Worm (Caenorhabditis elegans) whole organism, L4 larva: Measurements from ENCODE around the gene ttr-30.

Source experiments
- D1046.2 ChIP-seq: fragments of 200-800 bp; sonication (Bioruptor generic); IDR thresholded peaks from 2 replicates; pipeline ENCODE4 v1.3.6; 2022; ENCODE audit warnings: missing genetic modification characterization, missing compliant biosample characterization
- F37D6.2 ChIP-seq: sonication (generic microtip); optimal IDR thresholded peaks from 2 replicates; lab custom pipeline; 2016; ENCODE audit warnings: mild to moderate bottlenecking, missing genetic modification characterization, missing compliant biosample characterization
- F44E2.7 ChIP-seq: fragments of 200-800 bp; sonication (Bioruptor generic); IDR thresholded peaks from 2 replicates; pipeline ENCODE4 v2.1.2; 2022; ENCODE audit warnings: missing genetic modification characterization, missing compliant biosample characterization
- F49E8.2 ChIP-seq: sonication (generic microtip); optimal IDR thresholded peaks from 2 replicates; lab custom pipeline; 2016; ENCODE audit warnings: missing compliant biosample characterization, mild to moderate bottlenecking, missing genetic modification characterization, borderline replicate concordance
- T20F7.1 ChIP-seq: fragments of 200-800 bp; sonication (Bioruptor generic); optimal IDR thresholded peaks from 2 replicates; lab custom pipeline; 2018; ENCODE audit warnings: mild to moderate bottlenecking, missing genetic modification characterization, missing compliant biosample characterization
- T26A8.4 ChIP-seq: fragments of 200-800 bp; sonication (Bioruptor generic); IDR thresholded peaks from 2 replicates; pipeline ENCODE4 v1.3.6; 2022; ENCODE audit warnings: missing genetic modification characterization, missing compliant biosample characterization
- Y105C5A.15 ChIP-seq: fragments of 200-800 bp; sonication (Bioruptor generic); IDR thresholded peaks from 2 replicates; pipeline ENCODE4 v1.3.6; 2022; ENCODE audit warnings: missing genetic modification characterization, missing compliant biosample characterization
- Y5F2A.4 ChIP-seq: fragments of 200-800 bp; sonication (Bioruptor generic); optimal IDR thresholded peaks from 2 replicates; lab custom pipeline; 2018; ENCODE audit warnings: mild to moderate bottlenecking, missing genetic modification characterization, missing compliant biosample characterization
- ZK337.2 ChIP-seq: fragments of 200-800 bp; sonication (Bioruptor generic); IDR thresholded peaks from 2 replicates; pipeline ENCODE4 v1.3.6; 2022; ENCODE audit warnings: missing genetic modification reagents, missing genetic modification characterization, missing compliant biosample characterization
- aly-2 ChIP-seq: sonication (generic microtip); optimal IDR thresholded peaks from 2 replicates; lab custom pipeline; 2018; ENCODE audit warnings: missing biosample characterization, missing genetic modification characterization
- ama-1 ChIP-seq: fragments of 150-350 bp; optimal IDR thresholded peaks from 2 replicates; lab custom pipeline; 2014; ENCODE audit warnings: inconsistent platforms, mixed read lengths
- attf-4 ChIP-seq: sonication (generic microtip); optimal IDR thresholded peaks from 3 replicates; lab custom pipeline; 2017; ENCODE audit warnings: missing biosample characterization, missing genetic modification characterization
- ceh-20 ChIP-seq: fragments of 200-800 bp; sonication (Bioruptor generic); IDR thresholded peaks from 2 replicates; pipeline ENCODE4 v1.3.6; 2022; ENCODE audit warnings: missing genetic modification reagents, missing genetic modification characterization, missing compliant biosample characterization
- ceh-28 ChIP-seq: fragments of 150-350 bp; optimal IDR thresholded peaks from 2 replicates; lab custom pipeline; 2014; ENCODE audit warnings: missing biosample characterization, missing genetic modification reagents, missing genetic modification characterization
- ceh-62 ChIP-seq: sonication (generic microtip); optimal IDR thresholded peaks from 2 replicates; lab custom pipeline; 2017; ENCODE audit warnings: missing biosample characterization, missing genetic modification characterization
- daf-8 ChIP-seq: fragments of 200-800 bp; sonication (Bioruptor generic); IDR thresholded peaks from 2 replicates; pipeline ENCODE4 v1.3.6; 2022; ENCODE audit warnings: missing genetic modification characterization, missing compliant biosample characterization
- dmd-6 ChIP-seq: fragments of 200-800 bp; sonication (Bioruptor generic); IDR thresholded peaks from 2 replicates; pipeline ENCODE4 v1.3.6; 2022; ENCODE audit warnings: missing genetic modification reagents, missing genetic modification characterization, missing compliant biosample characterization
- dmd-8 ChIP-seq: fragments of 200-800 bp; sonication (Bioruptor generic); IDR thresholded peaks from 2 replicates; pipeline ENCODE4 v1.3.6; 2022; ENCODE audit warnings: missing genetic modification characterization, missing compliant biosample characterization
- egl-27 ChIP-seq: sonication (generic microtip); optimal IDR thresholded peaks from 3 replicates; lab custom pipeline; 2017; ENCODE audit warnings: missing biosample characterization, missing genetic modification reagents, missing genetic modification characterization
- fkh-10 ChIP-seq: fragments of 150-350 bp; optimal IDR thresholded peaks from 2 replicates; lab custom pipeline; 2014; ENCODE audit warnings: missing biosample characterization, missing genetic modification reagents, missing genetic modification characterization
- hlh-11 ChIP-seq: fragments of 200-800 bp; sonication (Bioruptor generic); optimal IDR thresholded peaks from 2 replicates; lab custom pipeline; 2018; ENCODE audit warnings: mild to moderate bottlenecking, missing genetic modification characterization, missing compliant biosample characterization
- hmg-1.1 ChIP-seq: fragments of 200-800 bp; sonication (Bioruptor generic); IDR thresholded peaks from 2 replicates; pipeline ENCODE4 v1.3.6; 2022; ENCODE audit warnings: missing genetic modification reagents, missing genetic modification characterization, missing compliant biosample characterization
- lim-7 ChIP-seq: fragments of 200-800 bp; sonication (Bioruptor generic); IDR thresholded peaks from 2 replicates; pipeline ENCODE4 v1.3.6; 2022; ENCODE audit warnings: missing genetic modification characterization, missing compliant biosample characterization
- lin-1 ChIP-seq: fragments of 200-800 bp; sonication (Bioruptor generic); IDR thresholded peaks from 2 replicates; pipeline ENCODE4 v1.3.6; 2022; ENCODE audit warnings: missing genetic modification reagents, missing genetic modification characterization, missing compliant biosample characterization
- lin-13 ChIP-seq: fragments of 150-350 bp; optimal IDR thresholded peaks from 2 replicates; lab custom pipeline; 2014; ENCODE audit warnings: missing biosample characterization, missing genetic modification reagents, missing genetic modification characterization
- lin-15B ChIP-seq: fragments of 150-350 bp; sonication (generic microtip); optimal IDR thresholded peaks from 3 replicates; lab custom pipeline; 2014; ENCODE audit warnings: missing biosample characterization, missing genetic modification characterization
- lin-38 ChIP-seq: fragments of 200-800 bp; sonication (Bioruptor generic); IDR thresholded peaks from 2 replicates; pipeline ENCODE4 v1.3.6; 2022; ENCODE audit warnings: missing genetic modification reagents, missing genetic modification characterization, missing compliant biosample characterization
- lir-3 ChIP-seq: sonication (generic microtip); optimal IDR thresholded peaks from 2 replicates; lab custom pipeline; 2016; ENCODE audit warnings: mild to moderate bottlenecking, missing genetic modification characterization, missing compliant biosample characterization
- madf-5 ChIP-seq, 2 experiments: fragments of 200-800 bp; sonication (Bioruptor generic); IDR thresholded peaks; 2 replicates each; pipeline ENCODE4 v1.3.6; 2022; ENCODE audit warnings: missing compliant biosample characterization in 2 of 2, missing genetic modification characterization in 2 of 2
- madf-9 ChIP-seq: fragments of 200-800 bp; sonication (Bioruptor generic); conservative IDR thresholded peaks from 2 replicates; pipeline ENCODE4 v1.3.6; 2022; ENCODE audit warnings: missing genetic modification reagents, missing genetic modification characterization, missing compliant biosample characterization
- mdl-1 ChIP-seq, 2 experiments: fragments of 150-350 bp in 1 of 2; sonication (generic microtip) in 1 of 2; optimal IDR thresholded peaks; 2 replicates each; lab custom pipeline; 2014 to 2017; ENCODE audit warnings: missing biosample characterization in 2 of 2, missing genetic modification characterization in 2 of 2
- mes-2 ChIP-seq: sonication (generic microtip); optimal IDR thresholded peaks from 2 replicates; lab custom pipeline; 2016; ENCODE audit warnings: missing genotype, mild to moderate bottlenecking, missing genetic modification characterization, missing compliant biosample characterization; ENCODE audit not compliant: poor library complexity, severe bottlenecking
- nhr-10 ChIP-seq: fragments of 150-350 bp; optimal IDR thresholded peaks from 2 replicates; lab custom pipeline; 2014; ENCODE audit warnings: missing biosample characterization, missing genetic modification characterization
- nhr-111 ChIP-seq: fragments of 200-800 bp; sonication (Bioruptor generic); optimal IDR thresholded peaks from 2 replicates; lab custom pipeline; 2018; ENCODE audit warnings: mild to moderate bottlenecking, missing genetic modification characterization, missing compliant biosample characterization
- nhr-237 ChIP-seq: sonication (generic microtip); optimal IDR thresholded peaks from 2 replicates; lab custom pipeline; 2017; ENCODE audit warnings: missing biosample characterization, missing genetic modification characterization
- nhr-25 ChIP-seq: sonication (generic microtip); optimal IDR thresholded peaks from 2 replicates; lab custom pipeline; 2017; ENCODE audit warnings: missing genetic modification characterization, mild to moderate bottlenecking, missing compliant biosample characterization, antibody characterized with exemption, moderate library complexity, borderline replicate concordance; ENCODE audit not compliant: insufficient read depth
- nhr-28 ChIP-seq: fragments of 150-350 bp; optimal IDR thresholded peaks from 2 replicates; lab custom pipeline; 2014; ENCODE audit warnings: missing biosample characterization, missing genetic modification characterization
- nhr-41 ChIP-seq: fragments of 200-800 bp; sonication (Bioruptor generic); IDR thresholded peaks from 2 replicates; pipeline ENCODE4 v1.3.6; 2022; ENCODE audit warnings: missing genetic modification reagents, missing genetic modification characterization, missing compliant biosample characterization
- php-3 ChIP-seq: fragments of 200-800 bp; sonication (Bioruptor generic); IDR thresholded peaks from 2 replicates; pipeline ENCODE4 v1.3.6; 2022; ENCODE audit warnings: missing genetic modification reagents, missing genetic modification characterization, missing compliant biosample characterization
- snpc-1.2 ChIP-seq: fragments of 200-800 bp; sonication (Bioruptor generic); IDR thresholded peaks from 2 replicates; pipeline ENCODE4 v1.3.6; 2022; ENCODE audit warnings: missing genetic modification reagents, missing genetic modification characterization, missing compliant biosample characterization
- snpc-4 ChIP-seq: fragments of 150-350 bp; optimal IDR thresholded peaks from 2 replicates; lab custom pipeline; 2014; ENCODE audit warnings: missing biosample characterization, missing genetic modification characterization
- spr-3 ChIP-seq: fragments of 200-800 bp; sonication (Bioruptor generic); optimal IDR thresholded peaks from 2 replicates; lab custom pipeline; 2018; ENCODE audit warnings: mild to moderate bottlenecking, missing genetic modification characterization, missing compliant biosample characterization
- tag-97 ChIP-seq: fragments of 200-800 bp; sonication (Bioruptor generic); IDR thresholded peaks from 2 replicates; pipeline ENCODE4 v1.3.6; 2022; ENCODE audit warnings: missing genetic modification characterization, missing compliant biosample characterization
- tra-1 ChIP-seq: fragments of 200-800 bp; sonication (Bioruptor generic); IDR thresholded peaks from 2 replicates; pipeline ENCODE4 v1.3.6; 2022; ENCODE audit warnings: missing genetic modification reagents, missing genetic modification characterization, missing compliant biosample characterization
- unc-62 ChIP-seq, 3 experiments: fragments of 150-350 bp in 1 of 3; sonication (generic microtip); optimal IDR thresholded peaks in 2 of 3; peaks in 1 of 3; 1 replicate in 1 of 3; 2 replicates in 2 of 3; lab custom pipeline; 2014 to 2017; ENCODE audit warnings: missing biosample characterization in 3 of 3, missing genetic modification characterization in 3 of 3, missing genetic modification reagents in 3 of 3, missing genotype in 1 of 3
- zfp-2 ChIP-seq: sonication (generic microtip); optimal IDR thresholded peaks from 2 replicates; lab custom pipeline; 2016; ENCODE audit warnings: mild to moderate bottlenecking, missing genetic modification characterization, missing compliant biosample characterization
- zfp-3 ChIP-seq: fragments of 200-800 bp; sonication (Bioruptor generic); conservative IDR thresholded peaks from 2 replicates; pipeline ENCODE4 v1.3.6; 2022; ENCODE audit warnings: missing genetic modification reagents, missing genetic modification characterization, missing compliant biosample characterization
- zip-11 ChIP-seq: fragments of 200-800 bp; sonication (Bioruptor generic); IDR thresholded peaks from 2 replicates; pipeline ENCODE4 v1.3.6; 2022; ENCODE audit warnings: missing genetic modification characterization, missing compliant biosample characterization
- zip-2 ChIP-seq: fragments of 150-350 bp; optimal IDR thresholded peaks from 2 replicates; lab custom pipeline; 2014; ENCODE audit warnings: missing biosample characterization, missing genetic modification characterization
- ztf-11 ChIP-seq: fragments of 150-350 bp; optimal IDR thresholded peaks from 2 replicates; lab custom pipeline; 2014; ENCODE audit warnings: missing biosample characterization, missing genetic modification characterization
- ztf-7 ChIP-seq: fragments of 150-350 bp; optimal IDR thresholded peaks from 2 replicates; lab custom pipeline; 2014; ENCODE audit warnings: missing biosample characterization, missing genetic modification characterization

Gene ttr-30

DNA sequence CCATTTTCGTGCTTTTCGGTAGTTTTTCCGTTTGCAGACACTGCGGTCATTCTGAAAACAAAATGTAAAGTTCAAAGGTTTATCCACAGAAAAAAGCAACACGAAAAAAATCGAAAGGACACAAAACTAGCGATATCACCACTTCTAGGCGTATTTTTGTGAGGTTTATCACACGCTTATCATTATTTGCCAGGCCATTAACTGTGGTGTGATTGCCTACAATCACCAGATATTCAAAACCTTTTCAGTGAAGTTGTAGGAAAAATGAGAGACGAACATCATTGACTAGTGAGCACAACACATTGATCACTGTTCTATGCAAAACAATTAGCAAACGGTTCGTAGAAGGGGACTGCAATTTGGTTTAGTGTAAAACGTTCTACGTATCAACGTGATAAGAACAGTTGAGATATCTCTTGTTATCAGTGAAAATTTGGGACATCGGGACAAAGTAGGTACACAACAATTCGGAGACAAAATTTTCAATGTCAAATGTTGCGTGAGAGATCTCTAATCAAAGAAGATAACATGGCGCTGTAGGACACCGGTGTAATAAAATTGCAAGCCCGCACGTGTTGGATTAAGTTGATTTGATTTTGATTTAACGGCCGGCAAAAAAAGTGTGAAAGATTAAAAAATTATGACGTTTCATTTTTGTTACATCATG, 25.1 kb upstream of the ttr-30 start, which contains the start of gene sur-5 (continued):
- TF ChIP-seq ama-1, result no peak
- TF ChIP-seq ztf-11 (tag; lab: Kevin White, UChicago), result no peak
- no peak for TF ChIP-seq snpc-1.2 (GFP tag; lab: Robert Waterston, UW)
- no peak for TF ChIP-seq F37D6.2 (tag; lab: Kevin White, UChicago)
- no peak for TF ChIP-seq ceh-62 (tag; lab: Kevin White, UChicago)
- TF ChIP-seq zfp-3 (GFP tag; lab: Robert Waterston, UW), result no peak
- 0 out of 2 replicates have a peak, but pooled peaks have one; percentile 22 for TF ChIP-seq php-3 (GFP tag; lab: Robert Waterston, UW)
- TF ChIP-seq ceh-20 (GFP tag; lab: Robert Waterston, UW), result no peak
- TF ChIP-seq madf-9, result no peak
- no peak for TF ChIP-seq F49E8.2
- TF ChIP-seq dmd-6 (GFP tag; lab: Robert Waterston, UW), result peak; percentile 61
- TF ChIP-seq lin-15B (tag; lab: Kevin White, UChicago), result no peak
- no peak for TF ChIP-seq lir-3 (tag; lab: Kevin White, UChicago)
- TF ChIP-seq zfp-2, result no peak
- TF ChIP-seq nhr-237 (tag; lab: Kevin White, UChicago), result no peak
- TF ChIP-seq T20F7.1 (GFP tag; lab: Kevin White, UChicago), result no peak
- peak in 1 of 2 experiments; percentile 59 for TF ChIP-seq mdl-1 (tag; optimal IDR thresholded peaks at IDR 0.05; lab: Kevin White, UChicago)
- TF ChIP-seq egl-27, result no peak
- TF ChIP-seq lim-7 (GFP tag; lab: Robert Waterston, UW), result no peak
- TF ChIP-seq D1046.2 (GFP tag; lab: Robert Waterston, UW), result no peak
- TF ChIP-seq lin-13 (GFP tag; lab: Kevin White, UChicago), result no peak
- TF ChIP-seq Y5F2A.4 (GFP tag; lab: Kevin White, UChicago), result no peak
- no peak for TF ChIP-seq daf-8 (GFP tag; lab: Robert Waterston, UW)
- TF ChIP-seq nhr-41 (GFP tag; lab: Robert Waterston, UW), result no peak
- TF ChIP-seq lin-38 (GFP tag; lab: Robert Waterston, UW), result no peak
- no peak for TF ChIP-seq dmd-8 (GFP tag; lab: Robert Waterston, UW)
- TF ChIP-seq lin-1 (GFP tag; lab: Robert Waterston, UW), result no peak
- no peak for TF ChIP-seq ceh-28 (tag; lab: Kevin White, UChicago)
- no peak for TF ChIP-seq nhr-10
- TF ChIP-seq T26A8.4, result no peak
- no peak for TF ChIP-seq ztf-7
- TF ChIP-seq unc-62 (GFP tag; optimal IDR thresholded peaks at IDR 0.05 in 1 of 2; lab: Kevin White, UChicago), result no peak
- TF ChIP-seq unc-62 (tag; optimal IDR thresholded peaks at IDR 0.05; lab: Kevin White, UChicago), result no peak
- no peak for TF ChIP-seq Y105C5A.15 (GFP tag; lab: Robert Waterston, UW)
- no peak for TF ChIP-seq hmg-1.1 (GFP tag; lab: Robert Waterston, UW)
- TF ChIP-seq attf-4 (tag; lab: Kevin White, UChicago), result no peak
- TF ChIP-seq aly-2 (tag; lab: Kevin White, UChicago), result no peak
- TF ChIP-seq nhr-25 (tag; lab: Kevin White, UChicago), result no peak
- TF ChIP-seq fkh-10 (GFP tag; lab: Kevin White, UChicago), result no peak
- peak; percentile 47 for TF ChIP-seq nhr-28 (tag; lab: Kevin White, UChicago)
- no peak for TF ChIP-seq spr-3 (GFP tag; lab: Kevin White, UChicago)
- TF ChIP-seq snpc-4, result no peak
- no peak for TF ChIP-seq F44E2.7 (GFP tag; lab: Robert Waterston, UW)
- TF ChIP-seq ZK337.2 (GFP tag; lab: Robert Waterston, UW), result no peak
- peak; percentile 81 for TF ChIP-seq hlh-11 (tag; lab: Kevin White, UChicago)
- TF ChIP-seq tra-1 (GFP tag; lab: Robert Waterston, UW), result no peak
- TF ChIP-seq madf-5 (GFP tag; IDR thresholded peaks at IDR 0.05; lab: Robert Waterston, UW), result no peak
- no peak for TF ChIP-seq tag-97 (GFP tag; lab: Robert Waterston, UW)
- TF ChIP-seq zip-2, result no peak
- no peak for TF ChIP-seq mes-2 (tag; lab: Kevin White, UChicago)
- TF ChIP-seq zip-11, result no peak
- no peak for TF ChIP-seq nhr-111 (GFP tag; lab: Kevin White, UChicago)
